Fruit fly (Drosophila melanogaster) whole organism, wandering third instar larva: ENCODE measurements around the gene mRpS22.

Experiments used
- Abd-B ChIP-seq: fragments of >200 bp; optimal IDR thresholded peaks from 2 replicates; lab custom pipeline; 2017; ENCODE audit warnings: missing biosample characterization, missing genetic modification characterization
- CG32264 ChIP-seq: fragments of 200-800 bp; sonication (Bioruptor generic); optimal IDR thresholded peaks from 2 replicates; lab custom pipeline; 2016; ENCODE audit warnings: missing biosample characterization, missing genetic modification characterization
- CG9705 ChIP-seq: fragments of 200-800 bp; sonication (Bioruptor generic); optimal IDR thresholded peaks from 2 replicates; lab custom pipeline; 2018; ENCODE audit warnings: missing biosample characterization, mild to moderate bottlenecking, missing genetic modification characterization
- CrebA ChIP-seq: fragments of 200-800 bp; sonication (Bioruptor generic); optimal IDR thresholded peaks from 2 replicates; lab custom pipeline; 2016; ENCODE audit warnings: missing biosample characterization, mild to moderate bottlenecking, missing genetic modification characterization, borderline replicate concordance
- Dfd ChIP-seq: fragments of >200 bp; optimal IDR thresholded peaks from 2 replicates; lab custom pipeline; 2017; ENCODE audit warnings: missing biosample characterization, missing genetic modification characterization
- Dif ChIP-seq: fragments of 200-275, 200-300 bp; sonication (Bioruptor generic); optimal IDR thresholded peaks from 2 replicates; lab custom pipeline; 2018; ENCODE audit warnings: missing biosample characterization, missing genetic modification characterization; ENCODE audit not compliant: partially characterized antibody
- GATAd ChIP-seq: sonication (Bioruptor generic); optimal IDR thresholded peaks from 2 replicates; lab custom pipeline; 2016; ENCODE audit warnings: missing biosample characterization, missing genetic modification characterization
- HLH106 ChIP-seq: fragments of 200-800 bp; optimal IDR thresholded peaks from 3 replicates; lab custom pipeline; 2019; ENCODE audit warnings: missing biosample characterization, mild to moderate bottlenecking, missing genetic modification characterization, moderate library complexity
- Hnf4 ChIP-seq: fragments of 200-800 bp; sonication (Bioruptor generic); optimal IDR thresholded peaks from 2 replicates; lab custom pipeline; 2016; ENCODE audit warnings: missing biosample characterization, mild to moderate bottlenecking, missing genetic modification characterization
- Hr78 ChIP-seq: fragments of >200 bp; optimal IDR thresholded peaks from 2 replicates; lab custom pipeline; 2017; ENCODE audit warnings: missing biosample characterization, missing genetic modification characterization
- Hr83 ChIP-seq: fragments of 200-300 bp; sonication (Bioruptor generic); optimal IDR thresholded peaks from 2 replicates; lab custom pipeline; 2016; ENCODE audit warnings: missing biosample characterization, mild to moderate bottlenecking, missing genetic modification characterization, moderate library complexity; ENCODE audit not compliant: poor library complexity, severe bottlenecking
- Jra ChIP-seq: sonication (Bioruptor generic); optimal IDR thresholded peaks from 2 replicates; lab custom pipeline; 2016; ENCODE audit warnings: missing biosample characterization, missing genetic modification characterization
- Myc ChIP-seq: fragments of >200 bp; optimal IDR thresholded peaks from 2 replicates; lab custom pipeline; 2017
- N ChIP-seq: fragments of >200 bp; optimal IDR thresholded peaks from 2 replicates; lab custom pipeline; 2018; ENCODE audit warnings: missing biosample characterization, missing external identifiers, missing genetic modification characterization
- OdsH ChIP-seq: fragments of 200-800 bp; sonication (Bioruptor generic); optimal IDR thresholded peaks from 2 replicates; lab custom pipeline; 2016; ENCODE audit warnings: missing biosample characterization, mild to moderate bottlenecking, missing genetic modification characterization
- Rel ChIP-seq, 2 experiments: fragments of 200-800 bp; sonication (Bioruptor generic) in 1 of 2; optimal IDR thresholded peaks; 2 replicates in 1 of 2; 3 replicates in 1 of 2; lab custom pipeline; 2016 to 2019; ENCODE audit warnings: mild to moderate bottlenecking in 2 of 2, missing biosample characterization in 2 of 2, missing genetic modification characterization in 2 of 2, moderate library complexity in 1 of 2
- Sp1 ChIP-seq: fragments of 200-800 bp; sonication (Bioruptor generic); optimal IDR thresholded peaks from 3 replicates; lab custom pipeline; 2019; ENCODE audit warnings: missing biosample characterization, mild to moderate bottlenecking, missing genetic modification characterization, moderate library complexity
- Vsx2 ChIP-seq: fragments of 200-300, 225-300 bp; sonication (Bioruptor generic); optimal IDR thresholded peaks from 2 replicates; lab custom pipeline; 2018; ENCODE audit warnings: missing biosample characterization, missing genetic modification characterization; ENCODE audit not compliant: partially characterized antibody
- br ChIP-seq: fragments of 200-800 bp; sonication (Bioruptor generic); optimal IDR thresholded peaks from 2 replicates; lab custom pipeline; 2016; ENCODE audit warnings: missing biosample characterization, missing genetic modification characterization
- brk ChIP-seq: fragments of 200-800 bp; sonication (Bioruptor generic); optimal IDR thresholded peaks from 2 replicates; lab custom pipeline; 2016; ENCODE audit warnings: missing biosample characterization, mild to moderate bottlenecking, missing genetic modification characterization
- dl ChIP-seq, 2 experiments: fragments of 175-275, 200-275 bp in 1 of 2; fragments of 200-275 bp in 1 of 2; sonication (Bioruptor generic); optimal IDR thresholded peaks; lab custom pipeline; 2018; ENCODE audit warnings: mild to moderate bottlenecking in 2 of 2, missing biosample characterization in 2 of 2, missing genetic modification characterization in 2 of 2, moderate library complexity in 2 of 2; ENCODE audit not compliant: partially characterized antibody in 2 of 2, insufficient read depth in 1 of 2
- dmrt93B ChIP-seq: fragments of 200-800 bp; sonication (Bioruptor generic); optimal IDR thresholded peaks from 2 replicates; lab custom pipeline; 2018; ENCODE audit warnings: missing biosample characterization, mild to moderate bottlenecking, missing genetic modification characterization
- dsf ChIP-seq: sonication (Bioruptor generic); optimal IDR thresholded peaks from 2 replicates; lab custom pipeline; 2016; ENCODE audit warnings: missing biosample characterization, missing genetic modification characterization, borderline replicate concordance
- ey ChIP-seq: fragments of 200-800 bp; sonication (Bioruptor generic); optimal IDR thresholded peaks from 2 replicates; lab custom pipeline; 2016; ENCODE audit warnings: missing biosample characterization, missing genetic modification characterization
- foxo ChIP-seq, 2 experiments: fragments of 200-800 bp; sonication (Bioruptor generic); optimal IDR thresholded peaks; 2 replicates in 1 of 2; 3 replicates in 1 of 2; lab custom pipeline; 2016 to 2017; ENCODE audit warnings: missing biosample characterization in 2 of 2, missing genetic modification characterization in 2 of 2
- fru ChIP-seq: fragments of 200-800 bp; sonication (Bioruptor generic); optimal IDR thresholded peaks from 3 replicates; lab custom pipeline; 2016; ENCODE audit warnings: missing biosample characterization, mild to moderate bottlenecking, missing genetic modification characterization
- h ChIP-seq: fragments of 200-800 bp; sonication (Bioruptor generic); optimal IDR thresholded peaks from 3 replicates; lab custom pipeline; 2016; ENCODE audit warnings: missing biosample characterization, mild to moderate bottlenecking, missing genetic modification characterization
- jim ChIP-seq: fragments of 175-275, 200-325 bp; sonication (Bioruptor generic); optimal IDR thresholded peaks from 2 replicates; lab custom pipeline; 2016; ENCODE audit warnings: missing biosample characterization, mild to moderate bottlenecking, missing genetic modification characterization
- lola ChIP-seq: fragments of >200 bp; optimal IDR thresholded peaks from 2 replicates; lab custom pipeline; 2017; ENCODE audit warnings: missing biosample characterization, missing genetic modification characterization
- pan ChIP-seq: fragments of >200 bp; optimal IDR thresholded peaks from 2 replicates; lab custom pipeline; 2017
- psq ChIP-seq: fragments of 200-800 bp; sonication (Bioruptor generic); optimal IDR thresholded peaks from 3 replicates; lab custom pipeline; 2017; ENCODE audit warnings: missing biosample characterization, mild to moderate bottlenecking, missing genetic modification characterization, moderate library complexity
- rgr ChIP-seq: fragments of 200-800 bp; sonication (Bioruptor generic); optimal IDR thresholded peaks from 3 replicates; lab custom pipeline; 2016; ENCODE audit warnings: missing biosample characterization, mild to moderate bottlenecking, missing genetic modification characterization
- sage ChIP-seq: fragments of 200-800 bp; sonication (Bioruptor generic); optimal IDR thresholded peaks from 2 replicates; lab custom pipeline; 2016; ENCODE audit warnings: missing biosample characterization, mild to moderate bottlenecking, missing genetic modification characterization
- sv ChIP-seq: fragments of 200-800 bp; sonication (Bioruptor generic); optimal IDR thresholded peaks from 3 replicates; lab custom pipeline; 2016; ENCODE audit warnings: missing biosample characterization, missing genetic modification characterization
- tai ChIP-seq: sonication (Bioruptor generic); optimal IDR thresholded peaks from 2 replicates; lab custom pipeline; 2016; ENCODE audit warnings: missing biosample characterization, missing genetic modification characterization
- usp ChIP-seq: fragments of >200 bp; optimal IDR thresholded peaks from 2 replicates; lab custom pipeline; 2017; ENCODE audit warnings: missing biosample characterization, missing genetic modification characterization
- woc ChIP-seq: sonication (Bioruptor generic); optimal IDR thresholded peaks from 2 replicates; lab custom pipeline; 2016; ENCODE audit warnings: missing biosample characterization, mild to moderate bottlenecking, missing genetic modification characterization

Gene mRpS22

dm6 chr3R:27916355-27917019 is at the start of gene mRpS22, which contains the start of gene CG5003:
Gene mRpS22 (plus strand): TSS chr3R:27916908.
Gene CG5003 (minus strand): TSS chr3R:27916516.
- TF ChIP-seq ey (GFP tag; lab: Kevin White, UChicago) (no peak), Abd-B (GFP tag; lab: Kevin White, UChicago) (no peak), h (GFP tag; lab: Kevin White, UChicago) (peak; percentile 64), Sp1 (peak; percentile 61), OdsH (GFP tag; lab: Kevin White, UChicago) (peak; percentile 53), Dfd (GFP tag; lab: Kevin White, UChicago) (no peak), Myc (peak; percentile 38), foxo (GFP tag; optimal IDR thresholded peaks at IDR 0.05; lab: Kevin White, UChicago) (peak in 1 of 2 experiments; percentile 77), woc (GFP tag; lab: Kevin White, UChicago) (peak; percentile 43), fru (GFP tag; lab: Kevin White, UChicago) (peak; percentile 44), Hr83 (peak; percentile 29), psq (GFP tag; lab: Kevin White, UChicago) (peak; percentile 51), dmrt93B (GFP tag; lab: Kevin White, UChicago) (peak; percentile 57), Rel (GFP tag; optimal IDR thresholded peaks at IDR 0.05; lab: Kevin White, UChicago) (no peak), Rel (tag; optimal IDR thresholded peaks at IDR 0.05; lab: Kevin White, UChicago) (no peak), Jra (GFP tag; lab: Kevin White, UChicago) (no peak), dsf (no peak), rgr (GFP tag; lab: Kevin White, UChicago) (peak; percentile 58), HLH106 (tag; lab: Kevin White, UChicago) (peak; percentile 75), CrebA (GFP tag; lab: Kevin White, UChicago) (no peak), sage (peak; percentile 33), Hnf4 (GFP tag; lab: Kevin White, UChicago) (no peak)

- TF ChIP-seq CrebA (GFP tag; lab: Kevin White, UChicago) (no peak), Sp1 (no peak), Dif (no peak), pan (no peak), fru (GFP tag; lab: Kevin White, UChicago) (no peak)
Measured at dm6 chr3R:27872290-27872689, 44.4 kb upstream of the mRpS22 start, which contains the start of gene CG12426. Gene CG12426 (minus strand): TSS chr3R:27872390.

- no peak for TF ChIP-seq Myc
- TF ChIP-seq h (GFP tag; lab: Kevin White, UChicago): no peak
- TF ChIP-seq sage: no peak
- no peak for TF ChIP-seq lola (GFP tag; lab: Kevin White, UChicago)
- TF ChIP-seq CG9705: no peak
- TF ChIP-seq jim (GFP tag; lab: Kevin White, UChicago): no peak
- TF ChIP-seq brk (GFP tag; lab: Kevin White, UChicago): no peak
- TF ChIP-seq Hr78 (GFP tag; lab: Kevin White, UChicago): no peak
- no peak for TF ChIP-seq N
- no peak for TF ChIP-seq sv (GFP tag; lab: Kevin White, UChicago)
- no peak for TF ChIP-seq Vsx2
- no peak for TF ChIP-seq dl (GFP tag; optimal IDR thresholded peaks at IDR 0.05; lab: Kevin White, UChicago; ENCODE audit: insufficient read depth in 1 of 2, partially characterized antibody in 2 of 2)
- no peak for TF ChIP-seq GATAd (GFP tag; lab: Kevin White, UChicago)
- no peak for TF ChIP-seq CG32264 (GFP tag; lab: Kevin White, UChicago)
Measured at dm6 chr3R:27888110-27888509, 28.6 kb upstream of the mRpS22 start.

- TF ChIP-seq foxo (GFP tag; optimal IDR thresholded peaks at IDR 0.05; lab: Kevin White, UChicago): no peak
- TF ChIP-seq sv (GFP tag; lab: Kevin White, UChicago): no peak
- peak; percentile 47 for TF ChIP-seq Dif
- TF ChIP-seq HLH106 (tag; lab: Kevin White, UChicago): no peak
- peak; percentile 3 for TF ChIP-seq psq (GFP tag; lab: Kevin White, UChicago)
- TF ChIP-seq Myc: no peak
- TF ChIP-seq dmrt93B (GFP tag; lab: Kevin White, UChicago): no peak
- TF ChIP-seq Hr78 (GFP tag; lab: Kevin White, UChicago): no peak
- TF ChIP-seq N: no peak
- TF ChIP-seq Hr83: no peak
- peak in 1 of 2 experiments; percentile 16 for TF ChIP-seq dl (GFP tag; optimal IDR thresholded peaks at IDR 0.05; lab: Kevin White, UChicago; ENCODE audit: insufficient read depth in 1 of 2, partially characterized antibody in 2 of 2)
- TF ChIP-seq usp (GFP tag; lab: Kevin White, UChicago): no peak
- no peak for TF ChIP-seq Dfd (GFP tag; lab: Kevin White, UChicago)
- no peak for TF ChIP-seq jim (GFP tag; lab: Kevin White, UChicago)
- TF ChIP-seq br: no peak
- TF ChIP-seq Sp1: no peak
- no peak for TF ChIP-seq woc (GFP tag; lab: Kevin White, UChicago)
- TF ChIP-seq h (GFP tag; lab: Kevin White, UChicago): no peak
- no peak for TF ChIP-seq CG9705
- peak; percentile 0 for TF ChIP-seq Vsx2
- no peak for TF ChIP-seq brk (GFP tag; lab: Kevin White, UChicago)
- TF ChIP-seq fru (GFP tag; lab: Kevin White, UChicago): no peak
- no peak for TF ChIP-seq lola (GFP tag; lab: Kevin White, UChicago)
- TF ChIP-seq tai: no peak
- TF ChIP-seq sage: no peak
- TF ChIP-seq GATAd (GFP tag; lab: Kevin White, UChicago): no peak
- no peak for TF ChIP-seq Jra (GFP tag; lab: Kevin White, UChicago)
- no peak for TF ChIP-seq CrebA (GFP tag; lab: Kevin White, UChicago)
- TF ChIP-seq CG32264 (GFP tag; lab: Kevin White, UChicago): no peak
- no peak for TF ChIP-seq dsf
Measured at dm6 chr3R:27905695-27906094, 11.0 kb upstream of the mRpS22 start, which contains the start of gene CG34353. Gene CG34353 (minus strand): TSS chr3R:27905843.
